Worm (Caenorhabditis elegans) whole organism, L1 larva: ENCODE data around the gene D2085.7.

ENCODE experiments used
- aha-1 ChIP-seq: fragments of 150-350 bp; optimal IDR thresholded peaks from 2 replicates; lab custom pipeline; 2014; ENCODE audit warnings: missing biosample characterization, missing genetic modification characterization
- aly-2 ChIP-seq: fragments of 150-350 bp; optimal IDR thresholded peaks from 2 replicates; lab custom pipeline; 2014; ENCODE audit warnings: missing biosample characterization, missing genetic modification characterization
- ama-1 ChIP-seq: fragments of 150-350 bp; optimal IDR thresholded peaks from 2 replicates; lab custom pipeline; 2014
- lin-35 ChIP-seq, 2 experiments: fragments of 150-350 bp; optimal IDR thresholded peaks; 2 replicates each; lab custom pipeline; 2014; ENCODE audit warnings: missing biosample characterization in 2 of 2, missing genetic modification characterization in 2 of 2, missing genetic modification reagents in 2 of 2
- mep-1 ChIP-seq: fragments of 150-350 bp; optimal IDR thresholded peaks from 2 replicates; lab custom pipeline; 2014; ENCODE audit warnings: missing biosample characterization, missing genetic modification characterization
- nhr-76 ChIP-seq: sonication (generic microtip); optimal IDR thresholded peaks from 2 replicates; lab custom pipeline; 2017; ENCODE audit warnings: missing biosample characterization, missing genetic modification characterization
- nhr-77 ChIP-seq: fragments of 150-350 bp; optimal IDR thresholded peaks from 2 replicates; lab custom pipeline; 2014; ENCODE audit warnings: missing biosample characterization, missing genetic modification characterization
- sptf-1 ChIP-seq: fragments of 150-350 bp; optimal IDR thresholded peaks from 2 replicates; lab custom pipeline; 2014; ENCODE audit warnings: missing biosample characterization, missing genetic modification characterization

DNA sequence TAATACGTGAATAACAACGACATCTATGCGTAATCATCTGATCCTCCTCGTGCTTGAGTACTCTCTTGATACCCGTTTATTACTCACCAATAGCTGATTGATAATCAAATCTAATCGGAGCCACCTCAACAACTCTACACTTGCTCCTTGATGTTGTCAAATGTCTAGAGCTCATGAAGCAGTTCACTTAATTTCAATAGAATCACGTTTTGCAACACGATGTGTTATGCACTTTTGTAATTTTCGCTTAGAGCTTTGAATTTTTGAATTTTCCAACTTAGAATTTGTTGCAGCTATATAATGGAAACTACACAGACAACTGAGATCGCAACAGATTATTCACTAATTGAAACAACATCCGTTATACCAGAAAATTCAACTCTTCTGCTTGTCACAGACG, 28.7 kb upstream of the D2085.7 start, which contains the start of gene T22C8.1:
- TF ChIP-seq nhr-77 (tag; lab: Kevin White, UChicago) (no peak), aha-1 (tag; lab: Kevin White, UChicago) (no peak), nhr-76 (no peak), ama-1 (lab: Kevin White, UChicago) (no peak), lin-35 (GFP tag; optimal IDR thresholded peaks at IDR 0.05; lab: Kevin White, UChicago) (no peak), mep-1 (tag; lab: Kevin White, UChicago) (no peak), sptf-1 (no peak), aly-2 (tag; lab: Kevin White, UChicago) (no peak)
